Worm (Caenorhabditis elegans) whole organism, late embryonic: ENCODE data around the gene F12A10.9.

Source experiments
- C08G9.2 ChIP-seq: sonication (generic microtip); optimal IDR thresholded peaks from 2 replicates; lab custom pipeline; 2016; ENCODE audit warnings: mild to moderate bottlenecking, missing genetic modification characterization, moderate library complexity, missing compliant biosample characterization
- T23F11.4 ChIP-seq: fragments of 200-800 bp; sonication (Bioruptor generic); optimal IDR thresholded peaks from 2 replicates; lab custom pipeline; 2018; ENCODE audit warnings: mild to moderate bottlenecking, missing genetic modification characterization, missing compliant biosample characterization
- ahr-1 ChIP-seq: sonication (generic microtip); optimal IDR thresholded peaks from 2 replicates; lab custom pipeline; 2016; ENCODE audit warnings: missing genetic modification characterization, missing compliant biosample characterization
- ama-1 ChIP-seq: fragments of 150-350 bp; optimal IDR thresholded peaks from 2 replicates; lab custom pipeline; 2014
- ceh-6 ChIP-seq: fragments of 200-800 bp; sonication (Bioruptor generic); optimal IDR thresholded peaks from 2 replicates; lab custom pipeline; 2018; ENCODE audit warnings: mild to moderate bottlenecking, missing genetic modification characterization, missing compliant biosample characterization
- dve-1 ChIP-seq: sonication (generic microtip); optimal IDR thresholded peaks from 2 replicates; lab custom pipeline; 2017; ENCODE audit warnings: antibody characterized with exemption, mild to moderate bottlenecking, missing genetic modification characterization, missing compliant biosample characterization
- elt-4 ChIP-seq: sonication (generic microtip); optimal IDR thresholded peaks from 2 replicates; lab custom pipeline; 2016; ENCODE audit warnings: missing genetic modification characterization, missing compliant biosample characterization
- fkh-10 ChIP-seq: fragments of 150-350 bp; optimal IDR thresholded peaks from 2 replicates; lab custom pipeline; 2014; ENCODE audit warnings: missing biosample characterization, missing genetic modification reagents, missing genetic modification characterization
- nfya-1 ChIP-seq: sonication (generic microtip); optimal IDR thresholded peaks from 2 replicates; lab custom pipeline; 2017; ENCODE audit warnings: missing genetic modification characterization, mild to moderate bottlenecking, missing compliant biosample characterization, antibody characterized with exemption, moderate library complexity
- nhr-11 ChIP-seq: fragments of 150-350 bp; optimal IDR thresholded peaks from 2 replicates; lab custom pipeline; 2014; ENCODE audit warnings: missing biosample characterization, missing genetic modification characterization
- npax-4 ChIP-seq: sonication (generic microtip); optimal IDR thresholded peaks from 2 replicates; lab custom pipeline; 2016; ENCODE audit warnings: missing genetic modification characterization, missing compliant biosample characterization
- pros-1 ChIP-seq: fragments of 150-350 bp; optimal IDR thresholded peaks from 2 replicates; lab custom pipeline; 2014; ENCODE audit warnings: missing biosample characterization, missing genetic modification reagents, missing genetic modification characterization
- tbx-2 ChIP-seq: sonication (generic microtip); optimal IDR thresholded peaks from 2 replicates; lab custom pipeline; 2016; ENCODE audit warnings: missing genetic modification characterization, missing compliant biosample characterization
- unc-3 ChIP-seq, 2 experiments: fragments of 200-800 bp in 1 of 2; sonication (Bioruptor generic) in 1 of 2; sonication (generic microtip) in 1 of 2; conservative IDR thresholded peaks in 1 of 2; optimal IDR thresholded peaks in 1 of 2; 2 replicates each; pipeline versions ENCODE4 v1.3.6 to Lab custom; 2016 to 2022; ENCODE audit warnings: missing compliant biosample characterization in 2 of 2, missing genetic modification characterization in 2 of 2, missing genetic modification reagents in 1 of 2

- TF ChIP-seq unc-3 (GFP tag; conservative IDR thresholded peaks at IDR 0.05; lab: Robert Waterston, UW) (no peak), unc-3 (tag; optimal IDR thresholded peaks at IDR 0.05; lab: Kevin White, UChicago) (no peak), nhr-11 (tag; lab: Kevin White, UChicago) (no peak), ahr-1 (tag; lab: Kevin White, UChicago) (no peak), elt-4 (tag; lab: Kevin White, UChicago) (no peak), nfya-1 (tag; lab: Kevin White, UChicago) (no peak), ceh-6 (GFP tag; lab: Kevin White, UChicago) (no peak), fkh-10 (no peak), pros-1 (tag; lab: Kevin White, UChicago) (no peak), npax-4 (tag; lab: Kevin White, UChicago) (no peak), T23F11.4 (no peak), C08G9.2 (tag; lab: Kevin White, UChicago) (no peak), dve-1 (tag; lab: Kevin White, UChicago) (no peak), ama-1 (lab: Kevin White, UChicago) (no peak), tbx-2 (tag; lab: Kevin White, UChicago) (no peak)
Observed at ce11 chrII:5487844-5488243, 10.6 kb upstream of the F12A10.9 start, which contains the start of gene nep-5.
